Worm (Caenorhabditis elegans) whole organism, L3 larva: Measurements from ENCODE around the gene Y73F8A.14.

Experiments
- R02D3.7 ChIP-seq: fragments of 150-350 bp; optimal IDR thresholded peaks from 2 replicates; lab custom pipeline; 2014; ENCODE audit warnings: missing biosample characterization, missing genetic modification characterization
- ZK546.5 ChIP-seq: sonication (generic microtip); optimal IDR thresholded peaks from 2 replicates; lab custom pipeline; 2017; ENCODE audit warnings: missing biosample characterization, missing genetic modification characterization
- aly-2 ChIP-seq: fragments of 150-350 bp; optimal IDR thresholded peaks from 2 replicates; lab custom pipeline; 2014; ENCODE audit warnings: missing biosample characterization, missing genetic modification characterization
- ceh-16 ChIP-seq: sonication (generic microtip); optimal IDR thresholded peaks from 2 replicates; lab custom pipeline; 2017; ENCODE audit warnings: missing biosample characterization, missing genetic modification characterization
- ceh-28 ChIP-seq: fragments of 150-350 bp; optimal IDR thresholded peaks from 2 replicates; lab custom pipeline; 2014; ENCODE audit warnings: missing biosample characterization, missing genetic modification reagents, missing genetic modification characterization
- ceh-82 ChIP-seq: fragments of 150-350 bp; optimal IDR thresholded peaks from 2 replicates; lab custom pipeline; 2014; ENCODE audit warnings: missing biosample characterization, missing genetic modification characterization
- daf-12 ChIP-seq: fragments of 150-350 bp; optimal IDR thresholded peaks from 2 replicates; lab custom pipeline; 2014; ENCODE audit warnings: missing biosample characterization, missing genetic modification reagents, missing genetic modification characterization
- egl-5 ChIP-seq: fragments of 150-350 bp; optimal IDR thresholded peaks from 2 replicates; lab custom pipeline; 2017; ENCODE audit warnings: missing biosample characterization, missing genetic modification reagents, missing genetic modification characterization, inconsistent platforms
- elt-2 ChIP-seq: sonication (generic microtip); optimal IDR thresholded peaks from 2 replicates; lab custom pipeline; 2016; ENCODE audit warnings: missing genetic modification reagents, mild to moderate bottlenecking, missing genetic modification characterization, missing compliant biosample characterization
- elt-3 ChIP-seq, 3 experiments: fragments of 150-350 bp in 1 of 3; sonication (generic microtip) in 2 of 3; optimal IDR thresholded peaks; 2 replicates in 2 of 3; 4 replicates in 1 of 3; lab custom pipeline; 2014 to 2017; ENCODE audit warnings: missing biosample characterization in 3 of 3, missing genetic modification characterization in 3 of 3
- eor-1 ChIP-seq, 2 experiments: fragments of 150-350 bp; optimal IDR thresholded peaks; 2 replicates each; lab custom pipeline; 2014 to 2018; ENCODE audit warnings: missing biosample characterization in 2 of 2, missing genetic modification characterization in 2 of 2
- fkh-10 ChIP-seq: sonication (generic microtip); optimal IDR thresholded peaks from 2 replicates; lab custom pipeline; 2017; ENCODE audit warnings: missing biosample characterization, missing genetic modification reagents, missing genetic modification characterization
- fkh-2 ChIP-seq: fragments of 150-350 bp; optimal IDR thresholded peaks from 2 replicates; lab custom pipeline; 2014; ENCODE audit warnings: missing biosample characterization, missing genetic modification reagents, missing genetic modification characterization
- fos-1 ChIP-seq: fragments of 150-350 bp; optimal IDR thresholded peaks from 2 replicates; lab custom pipeline; 2014; ENCODE audit warnings: missing biosample characterization, missing genetic modification characterization
- hmg-11 ChIP-seq: sonication (generic microtip); optimal IDR thresholded peaks from 2 replicates; lab custom pipeline; 2016; ENCODE audit warnings: missing genetic modification characterization, missing compliant biosample characterization
- lin-39 ChIP-seq: fragments of 150-350 bp; optimal IDR thresholded peaks from 2 replicates; lab custom pipeline; 2018; ENCODE audit warnings: missing biosample characterization, missing genetic modification reagents, missing genetic modification characterization
- lsy-12 ChIP-seq: sonication (generic microtip); optimal IDR thresholded peaks from 2 replicates; lab custom pipeline; 2016; ENCODE audit warnings: mild to moderate bottlenecking, missing genetic modification characterization, missing compliant biosample characterization
- mml-1 ChIP-seq: fragments of 150-350 bp; sonication (generic microtip); optimal IDR thresholded peaks from 3 replicates; lab custom pipeline; 2014; ENCODE audit warnings: missing biosample characterization, missing genetic modification characterization
- nfya-1 ChIP-seq: sonication (generic microtip); optimal IDR thresholded peaks from 2 replicates; lab custom pipeline; 2017; ENCODE audit warnings: missing genetic modification characterization, mild to moderate bottlenecking, missing compliant biosample characterization, antibody characterized with exemption, moderate library complexity; ENCODE audit not compliant: insufficient read depth
- nhr-12 ChIP-seq: fragments of 150-350 bp; optimal IDR thresholded peaks from 2 replicates; lab custom pipeline; 2014; ENCODE audit warnings: missing biosample characterization, missing genetic modification characterization
- nhr-23 ChIP-seq: fragments of 150-350 bp; optimal IDR thresholded peaks from 2 replicates; lab custom pipeline; 2014; ENCODE audit warnings: missing biosample characterization, missing genetic modification reagents, missing genetic modification characterization
- nhr-237 ChIP-seq: fragments of 150-350 bp; optimal IDR thresholded peaks from 2 replicates; lab custom pipeline; 2014; ENCODE audit warnings: missing biosample characterization, missing genetic modification characterization
- nhr-43 ChIP-seq: sonication (generic microtip); optimal IDR thresholded peaks from 2 replicates; lab custom pipeline; 2016; ENCODE audit warnings: mild to moderate bottlenecking, missing genetic modification characterization, missing compliant biosample characterization; ENCODE audit not compliant: poor library complexity, severe bottlenecking
- nhr-67 ChIP-seq: fragments of 150-350 bp; optimal IDR thresholded peaks from 2 replicates; lab custom pipeline; 2014; ENCODE audit warnings: missing biosample characterization, missing genetic modification characterization
- nhr-76 ChIP-seq: fragments of 150-350 bp; sonication (generic microtip); optimal IDR thresholded peaks from 5 replicates; lab custom pipeline; 2014; ENCODE audit warnings: missing biosample characterization, missing genetic modification characterization
- nhr-77 ChIP-seq: fragments of 150-350 bp; optimal IDR thresholded peaks from 2 replicates; lab custom pipeline; 2014; ENCODE audit warnings: missing biosample characterization, missing genetic modification characterization
- pha-4 ChIP-seq: fragments of 150-350 bp; optimal IDR thresholded peaks from 2 replicates; lab custom pipeline; 2014; ENCODE audit warnings: missing biosample characterization, missing genetic modification reagents, missing genetic modification characterization
- pqm-1 ChIP-seq: fragments of 150-350 bp; optimal IDR thresholded peaks from 2 replicates; lab custom pipeline; 2017; ENCODE audit warnings: missing biosample characterization, missing genetic modification characterization, inconsistent platforms
- skn-1 ChIP-seq: fragments of 150-350 bp; optimal IDR thresholded peaks from 2 replicates; lab custom pipeline; 2014; ENCODE audit warnings: missing biosample characterization, missing genetic modification characterization
- snpc-4 ChIP-seq: fragments of 150-350 bp; optimal IDR thresholded peaks from 2 replicates; lab custom pipeline; 2014; ENCODE audit warnings: missing biosample characterization, missing genetic modification characterization
- tbx-2 ChIP-seq: sonication (generic microtip); optimal IDR thresholded peaks from 2 replicates; lab custom pipeline; 2016; ENCODE audit warnings: mild to moderate bottlenecking, missing genetic modification characterization, missing compliant biosample characterization
- unc-39 ChIP-seq: sonication (generic microtip); optimal IDR thresholded peaks from 4 replicates; lab custom pipeline; 2017; ENCODE audit warnings: missing biosample characterization, missing genetic modification characterization
- unc-62 ChIP-seq: fragments of 150-350 bp; sonication (generic microtip); optimal IDR thresholded peaks from 4 replicates; lab custom pipeline; 2014; ENCODE audit warnings: missing biosample characterization, missing genetic modification reagents, missing genetic modification characterization
- ztf-11 ChIP-seq: fragments of 150-350 bp; optimal IDR thresholded peaks from 2 replicates; lab custom pipeline; 2014; ENCODE audit warnings: missing biosample characterization, missing genetic modification characterization
- ztf-4 ChIP-seq: fragments of 150-350 bp; optimal IDR thresholded peaks from 2 replicates; lab custom pipeline; 2014; ENCODE audit warnings: missing biosample characterization, missing genetic modification characterization

Gene Y73F8A.14

DNA sequence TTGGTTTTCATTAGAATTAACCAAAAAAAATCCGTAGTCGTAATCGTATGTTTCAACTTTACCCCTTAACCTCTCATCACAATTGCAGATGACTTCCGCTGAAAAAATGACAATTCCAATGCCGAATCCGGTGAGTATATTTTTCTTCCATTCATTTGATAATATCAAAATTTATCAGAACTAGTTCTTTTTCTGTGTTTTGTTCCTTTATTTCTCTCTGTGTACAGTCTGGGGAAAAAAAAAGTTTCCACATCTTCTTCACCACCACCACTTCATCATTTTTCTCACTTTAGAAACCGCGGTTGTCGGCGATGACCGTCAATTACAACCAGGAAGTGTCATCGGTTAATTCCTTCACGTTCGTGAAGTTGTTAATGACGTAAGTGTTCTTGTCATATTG, 16.7 kb downstream of the Y73F8A.14 start, which contains the start of gene best-21:
TSS of gene best-21 (plus strand) at position 301 of the 400 bp plus-strand sequence.
- TF ChIP-seq nhr-23 (tag; lab: Kevin White, UChicago) (peak; percentile 20), ceh-28 (tag; lab: Kevin White, UChicago) (peak; percentile 9), unc-62 (GFP tag; lab: Kevin White, UChicago) (no peak), elt-3 (tag; optimal IDR thresholded peaks at IDR 0.05; lab: Kevin White, UChicago) (no peak), tbx-2 (tag; lab: Kevin White, UChicago) (no peak), ceh-82 (tag; lab: Kevin White, UChicago) (no peak), lsy-12 (tag; lab: Kevin White, UChicago) (no peak), eor-1 (tag; optimal IDR thresholded peaks at IDR 0.05; lab: Kevin White, UChicago) (no peak), hmg-11 (tag; lab: Kevin White, UChicago) (no peak), nhr-76 (tag; lab: Kevin White, UChicago) (no peak)

DNA sequence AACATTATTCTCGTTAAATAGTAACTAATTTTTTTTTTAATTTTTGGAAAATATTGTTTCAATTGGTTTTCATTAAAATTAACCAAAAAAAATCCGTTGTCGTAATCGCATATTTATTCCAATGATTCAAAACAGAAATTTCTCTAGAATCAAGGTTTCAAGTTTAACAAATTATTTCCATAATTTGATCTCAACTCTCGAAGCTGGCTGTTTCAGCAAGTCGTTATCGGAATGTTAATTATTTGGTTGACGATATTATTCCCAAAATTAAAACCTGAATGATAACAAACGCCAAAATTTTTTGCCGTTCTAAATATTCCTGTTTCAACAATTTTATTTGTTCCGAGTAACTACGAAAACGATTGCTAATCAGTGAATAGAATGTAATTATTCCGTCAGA, 18.8 kb downstream of the Y73F8A.14 start:
- TF ChIP-seq daf-12 (tag; lab: Kevin White, UChicago) (no peak), pha-4 (tag; lab: Kevin White, UChicago) (no peak), pqm-1 (tag; lab: Kevin White, UChicago) (no peak), ceh-16 (no peak), nhr-237 (tag; lab: Kevin White, UChicago) (no peak), ceh-28 (tag; lab: Kevin White, UChicago) (no peak), lin-39 (tag; lab: Kevin White, UChicago) (no peak), fos-1 (tag; lab: Kevin White, UChicago) (no peak), fkh-2 (no peak), nhr-23 (tag; lab: Kevin White, UChicago) (no peak), skn-1 (tag; lab: Kevin White, UChicago) (no peak), nhr-43 (no peak), eor-1 (tag; optimal IDR thresholded peaks at IDR 0.05; lab: Kevin White, UChicago) (no peak), elt-3 (tag; optimal IDR thresholded peaks at IDR 0.05; lab: Kevin White, UChicago) (no peak), mml-1 (tag; lab: Kevin White, UChicago) (no peak)

DNA sequence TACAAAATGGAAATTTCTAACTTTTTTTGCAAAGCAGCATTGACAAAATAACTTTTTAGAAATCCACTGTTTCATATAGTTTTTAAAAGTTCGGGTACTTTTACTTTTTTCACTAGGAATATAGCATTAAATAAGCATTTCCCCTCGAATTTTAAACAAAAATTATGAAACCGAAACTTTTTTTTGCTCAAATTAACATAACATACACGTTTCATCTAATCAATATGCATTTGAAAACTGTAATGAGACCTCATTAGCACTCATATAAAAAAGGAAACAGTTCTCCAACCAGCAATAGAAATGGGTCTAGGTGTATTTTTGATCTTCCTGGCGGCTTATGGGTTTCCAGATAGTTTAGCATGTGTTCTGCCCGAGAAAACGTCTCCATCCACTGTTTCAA, 24.8 kb downstream of the Y73F8A.14 start, which contains the start of gene Y73F8A.10:
TSS of gene Y73F8A.10 (plus strand) at position 301 of the 400 bp plus-strand sequence.
- TF ChIP-seq pha-4 (tag; lab: Kevin White, UChicago) (no peak), egl-5 (tag; lab: Kevin White, UChicago) (no peak)
- TF ChIP-seq, all 47 proteins: peak for 0

DNA sequence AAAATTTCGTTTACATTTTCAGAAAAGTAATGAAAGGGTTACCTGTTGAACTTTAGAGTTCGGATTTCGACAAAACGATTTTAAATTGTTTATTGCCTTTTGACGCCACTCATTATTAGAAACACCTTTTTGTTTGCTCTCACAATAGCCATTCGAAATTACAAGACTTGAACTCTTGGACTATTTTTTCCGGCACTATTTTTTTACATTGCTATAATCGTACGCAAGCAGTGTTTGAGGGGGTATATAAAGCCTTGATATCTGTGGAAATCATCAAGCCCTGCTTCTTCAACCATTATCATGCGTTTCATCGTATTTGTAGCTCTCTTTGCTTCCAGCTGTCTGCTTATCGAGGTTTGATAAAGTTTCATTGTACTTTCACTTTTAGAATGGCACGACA, 27.3 kb downstream of the Y73F8A.14 start, which contains the start of gene pqn-91:
TSS of gene pqn-91 (plus strand) at position 301 of the 400 bp plus-strand sequence.
- no peak for TF ChIP-seq ZK546.5 (tag; lab: Kevin White, UChicago)
- no peak for TF ChIP-seq nfya-1 (tag; lab: Kevin White, UChicago)
- TF ChIP-seq nhr-237 (tag; lab: Kevin White, UChicago), result no peak
- TF ChIP-seq elt-2, result no peak
- no peak for TF ChIP-seq nhr-12
- TF ChIP-seq ztf-11 (tag; lab: Kevin White, UChicago), result no peak
- TF ChIP-seq nhr-67, result no peak
- TF ChIP-seq aly-2, result no peak
- TF ChIP-seq eor-1 (tag; optimal IDR thresholded peaks at IDR 0.05; lab: Kevin White, UChicago), result no peak
- TF ChIP-seq skn-1 (tag; lab: Kevin White, UChicago), result no peak
- no peak for TF ChIP-seq tbx-2 (tag; lab: Kevin White, UChicago)
- TF ChIP-seq unc-39 (tag; lab: Kevin White, UChicago), result no peak
- no peak for TF ChIP-seq ceh-82 (tag; lab: Kevin White, UChicago)
- TF ChIP-seq mml-1 (tag; lab: Kevin White, UChicago), result no peak
- no peak for TF ChIP-seq ztf-4 (tag; lab: Kevin White, UChicago)
- no peak for TF ChIP-seq R02D3.7

DNA sequence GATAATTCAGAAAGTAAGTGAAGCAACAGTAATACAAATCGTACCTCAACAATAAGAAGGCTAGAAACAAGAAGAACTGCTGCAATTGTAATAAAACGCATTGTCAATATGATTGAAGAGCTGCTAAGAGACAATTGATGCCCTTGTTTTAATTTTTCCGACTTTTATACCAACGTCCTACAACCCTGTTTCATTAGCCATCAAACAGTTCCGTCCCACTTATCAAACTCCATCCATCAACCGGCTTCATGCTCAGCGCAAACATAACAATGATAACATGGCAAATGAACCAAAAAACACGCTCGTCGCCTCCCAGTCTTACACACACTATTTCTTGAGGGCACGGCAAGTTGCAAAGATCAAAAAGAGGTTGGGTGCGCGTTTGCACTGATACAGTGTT, 27.7 kb downstream of the Y73F8A.14 start, which contains the start of gene pqn-90:
TSS of gene pqn-90 (minus strand) at position 101 of the 400 bp plus-strand sequence.
- TF ChIP-seq nhr-43 (no peak), fkh-10 (GFP tag; lab: Kevin White, UChicago) (no peak), nhr-77 (no peak), eor-1 (tag; optimal IDR thresholded peaks at IDR 0.05; lab: Kevin White, UChicago) (no peak), elt-2 (no peak), ztf-4 (tag; lab: Kevin White, UChicago) (no peak), R02D3.7 (no peak), snpc-4 (tag; lab: Kevin White, UChicago) (no peak)
